Fruit fly (Drosophila melanogaster) whole organism, prepupa: Measurements from ENCODE around the gene cup.
A peak's percentile ranks its signal among the peaks of the same experiment; 100 is the strongest.

Experiments
- Blimp-1 ChIP-seq: fragments of 200-800 bp; sonication (Bioruptor generic); optimal IDR thresholded peaks from 3 replicates; lab custom pipeline; 2017; ENCODE audit warnings: missing biosample characterization, missing genetic modification characterization, mild to moderate bottlenecking, moderate library complexity, missing genetic modification reagents
- CG10631 ChIP-seq: fragments of 200-800 bp; sonication (Bioruptor generic); optimal IDR thresholded peaks from 2 replicates; lab custom pipeline; 2016; ENCODE audit warnings: missing biosample characterization, missing genetic modification characterization
- CG10669 ChIP-seq: fragments of 200-800 bp; sonication (Bioruptor generic); optimal IDR thresholded peaks from 3 replicates; lab custom pipeline; 2018; ENCODE audit warnings: missing biosample characterization, mild to moderate bottlenecking, missing genetic modification characterization, moderate library complexity
- CG11294 ChIP-seq: fragments of 200-800 bp; sonication (Bioruptor generic); IDR thresholded peaks from 2 replicates; pipeline ENCODE4 v1.3.6; 2022; ENCODE audit warnings: missing biosample characterization, missing genetic modification characterization
- CG11762 ChIP-seq: fragments of 200-800 bp; sonication (Bioruptor generic); optimal IDR thresholded peaks from 3 replicates; lab custom pipeline; 2016; ENCODE audit warnings: missing biosample characterization, missing genetic modification characterization; ENCODE audit not compliant: insufficient read depth
- CG1621 ChIP-seq: fragments of 200-800 bp; sonication (Bioruptor generic); optimal IDR thresholded peaks from 3 replicates; lab custom pipeline; 2018; ENCODE audit warnings: missing biosample characterization, mild to moderate bottlenecking, missing genetic modification characterization
- CG16779 ChIP-seq: fragments of 200-800 bp; sonication (Bioruptor generic); optimal IDR thresholded peaks from 3 replicates; lab custom pipeline; 2017; ENCODE audit warnings: missing biosample characterization, mild to moderate bottlenecking, missing genetic modification characterization
- CG3032 ChIP-seq: fragments of 200-800 bp; optimal IDR thresholded peaks from 2 replicates; lab custom pipeline; 2019; ENCODE audit warnings: missing biosample characterization, mild to moderate bottlenecking, missing genetic modification characterization, moderate library complexity
- CG31627 ChIP-seq: fragments of 200-800 bp; sonication (Bioruptor generic); optimal IDR thresholded peaks from 3 replicates; lab custom pipeline; 2016; ENCODE audit warnings: missing biosample characterization, missing genetic modification characterization
- CG32006 ChIP-seq: fragments of 200-800 bp; sonication (Bioruptor generic); optimal IDR thresholded peaks from 3 replicates; lab custom pipeline; 2017; ENCODE audit warnings: missing biosample characterization, mild to moderate bottlenecking, missing genetic modification characterization
- CG34406 ChIP-seq: fragments of 200-800 bp; sonication (Bioruptor generic); optimal IDR thresholded peaks from 3 replicates; lab custom pipeline; 2016; ENCODE audit warnings: missing biosample characterization, missing genetic modification characterization
- CG3919 ChIP-seq: fragments of 200-800 bp; sonication (Bioruptor generic); optimal IDR thresholded peaks from 3 replicates; lab custom pipeline; 2016; ENCODE audit warnings: missing biosample characterization, missing genetic modification characterization
- CG6163 ChIP-seq: fragments of 200-800 bp; sonication (Bioruptor generic); IDR thresholded peaks from 3 replicates; pipeline ENCODE4 v1.3.6; 2022; ENCODE audit warnings: missing biosample characterization, missing genetic modification characterization
- CG6276 ChIP-seq: fragments of 200-800 bp; sonication (Bioruptor generic); optimal IDR thresholded peaks from 2 replicates; lab custom pipeline; 2017; ENCODE audit warnings: missing biosample characterization, mild to moderate bottlenecking, missing genetic modification characterization
- CG6792 ChIP-seq: fragments of 200-800 bp; sonication (Bioruptor generic); optimal IDR thresholded peaks from 3 replicates; lab custom pipeline; 2016; ENCODE audit warnings: missing biosample characterization, missing genetic modification characterization
- CG6808 ChIP-seq: fragments of 200-800 bp; sonication (Bioruptor generic); optimal IDR thresholded peaks from 3 replicates; lab custom pipeline; 2017; ENCODE audit warnings: missing biosample characterization, missing genetic modification characterization, mild to moderate bottlenecking, moderate library complexity, missing genetic modification reagents
- CG6854 ChIP-seq: fragments of 200-800 bp; sonication (Bioruptor generic); optimal IDR thresholded peaks from 2 replicates; lab custom pipeline; 2017; ENCODE audit warnings: missing biosample characterization, mild to moderate bottlenecking, missing genetic modification characterization
- CG7368 ChIP-seq: fragments of 200-800 bp; sonication (Bioruptor generic); optimal IDR thresholded peaks from 3 replicates; lab custom pipeline; 2016; ENCODE audit warnings: missing biosample characterization, missing genetic modification characterization
- CG8119 ChIP-seq: fragments of 200-800 bp; sonication (Bioruptor generic); IDR thresholded peaks from 3 replicates; pipeline ENCODE4 v1.3.6; 2022; ENCODE audit warnings: missing biosample characterization, missing genetic modification characterization
- CG8632 ChIP-seq: fragments of 200-800 bp; sonication (Bioruptor generic); optimal IDR thresholded peaks from 3 replicates; lab custom pipeline; 2016; ENCODE audit warnings: missing biosample characterization, missing genetic modification characterization
- CG9139 ChIP-seq: fragments of 200-800 bp; sonication (Bioruptor generic); optimal IDR thresholded peaks from 3 replicates; lab custom pipeline; 2017; ENCODE audit warnings: missing biosample characterization, mild to moderate bottlenecking, missing genetic modification characterization
- Eip75B ChIP-seq: fragments of 200-800 bp; sonication (Bioruptor generic); optimal IDR thresholded peaks from 3 replicates; lab custom pipeline; 2016; ENCODE audit warnings: missing biosample characterization, missing genetic modification characterization
- Eip78C ChIP-seq: fragments of 200-800 bp; sonication (Bioruptor generic); peaks from one replicate; lab custom pipeline; 2016; ENCODE audit warnings: missing biosample characterization, missing genetic modification characterization
- Ets21C ChIP-seq: fragments of 200-800 bp; sonication (Bioruptor generic); optimal IDR thresholded peaks from 3 replicates; lab custom pipeline; 2016; ENCODE audit warnings: missing biosample characterization, missing genetic modification characterization
- Gug ChIP-seq: fragments of 200-800 bp; sonication (Bioruptor generic); IDR thresholded peaks from 2 replicates; pipeline ENCODE4 v1.3.6; 2022; ENCODE audit warnings: missing biosample characterization, missing genetic modification characterization
- Hr38 ChIP-seq: sonication (Bioruptor generic); optimal IDR thresholded peaks from 2 replicates; lab custom pipeline; 2016; ENCODE audit warnings: missing biosample characterization, missing genetic modification characterization
- Hr39 ChIP-seq: fragments of 200-800 bp; sonication (Bioruptor generic); optimal IDR thresholded peaks from 2 replicates; lab custom pipeline; 2016; ENCODE audit warnings: missing biosample characterization, missing genetic modification characterization
- Lpt ChIP-seq: fragments of 200-800 bp; sonication (Bioruptor generic); optimal IDR thresholded peaks from 3 replicates; lab custom pipeline; 2016; ENCODE audit warnings: missing biosample characterization, missing genetic modification characterization
- Met ChIP-seq: fragments of 200-800 bp; sonication (Bioruptor generic); optimal IDR thresholded peaks from 3 replicates; lab custom pipeline; 2016; ENCODE audit warnings: missing biosample characterization, missing genetic modification characterization
- OdsH ChIP-seq: fragments of 200-800 bp; sonication (Bioruptor generic); optimal IDR thresholded peaks from 3 replicates; lab custom pipeline; 2016; ENCODE audit warnings: missing biosample characterization, missing genetic modification characterization
- Sox102F ChIP-seq: fragments of 200-800 bp; sonication (Bioruptor generic); optimal IDR thresholded peaks from 2 replicates; lab custom pipeline; 2016; ENCODE audit warnings: missing biosample characterization, mild to moderate bottlenecking, missing genetic modification characterization
- Sox15 ChIP-seq: fragments of 200-800 bp; sonication (Bioruptor generic); optimal IDR thresholded peaks from 3 replicates; lab custom pipeline; 2016; ENCODE audit warnings: missing biosample characterization, missing genetic modification characterization
- achi ChIP-seq: fragments of 200-800 bp; sonication (Bioruptor generic); optimal IDR thresholded peaks from 3 replicates; lab custom pipeline; 2016; ENCODE audit warnings: missing biosample characterization, missing genetic modification characterization
- acj6 ChIP-seq: fragments of 200-800 bp; sonication (Bioruptor generic); optimal IDR thresholded peaks from 3 replicates; lab custom pipeline; 2016; ENCODE audit warnings: missing biosample characterization, missing genetic modification characterization
- cyc ChIP-seq: fragments of 200-800 bp; sonication (Bioruptor generic); optimal IDR thresholded peaks from 3 replicates; lab custom pipeline; 2016; ENCODE audit warnings: missing biosample characterization, missing genetic modification characterization
- dsx ChIP-seq: fragments of 200-800 bp; optimal IDR thresholded peaks from 3 replicates; lab custom pipeline; 2019; ENCODE audit warnings: missing biosample characterization, mild to moderate bottlenecking, missing genetic modification characterization, moderate library complexity; ENCODE audit not compliant: poor library complexity, severe bottlenecking
- esn ChIP-seq: fragments of 200-800 bp; sonication (Bioruptor generic); optimal IDR thresholded peaks from 2 replicates; lab custom pipeline; 2016; ENCODE audit warnings: missing biosample characterization, mild to moderate bottlenecking, missing genetic modification characterization, moderate library complexity
- fd59A ChIP-seq: fragments of 200-800 bp; sonication (Bioruptor generic); optimal IDR thresholded peaks from 2 replicates; lab custom pipeline; 2017; ENCODE audit warnings: missing biosample characterization, mild to moderate bottlenecking, missing genetic modification characterization, missing genetic modification reagents
- fkh ChIP-seq: fragments of 200-800 bp; sonication (Bioruptor generic); optimal IDR thresholded peaks from 3 replicates; lab custom pipeline; 2017; ENCODE audit warnings: missing biosample characterization, mild to moderate bottlenecking, missing genetic modification characterization, moderate library complexity
- lz ChIP-seq: fragments of 200-800 bp; sonication (Bioruptor generic); optimal IDR thresholded peaks from 3 replicates; lab custom pipeline; 2016; ENCODE audit warnings: missing biosample characterization, missing genetic modification characterization
- net ChIP-seq: fragments of 200-800 bp; sonication (Bioruptor generic); optimal IDR thresholded peaks from 3 replicates; lab custom pipeline; 2016; ENCODE audit warnings: missing biosample characterization, missing genetic modification characterization
- pdm3 ChIP-seq: fragments of 200-800 bp; sonication (Bioruptor generic); optimal IDR thresholded peaks from 3 replicates; lab custom pipeline; 2016; ENCODE audit warnings: missing biosample characterization, missing genetic modification characterization
- salr ChIP-seq, 2 experiments: fragments of 200-800 bp; sonication (Bioruptor generic); optimal IDR thresholded peaks; 3 replicates each; lab custom pipeline; 2016 to 2018; ENCODE audit warnings: missing biosample characterization in 2 of 2, missing genetic modification characterization in 2 of 2, mild to moderate bottlenecking in 1 of 2
- spab ChIP-seq: fragments of 200-800 bp; sonication (Bioruptor generic); optimal IDR thresholded peaks from 2 replicates; lab custom pipeline; 2017; ENCODE audit warnings: missing biosample characterization, mild to moderate bottlenecking, missing genetic modification characterization, missing genetic modification reagents
- topi ChIP-seq: fragments of 200-800 bp; sonication (Bioruptor generic); optimal IDR thresholded peaks from 3 replicates; lab custom pipeline; 2016; ENCODE audit warnings: missing biosample characterization, missing genetic modification characterization
- vri ChIP-seq: fragments of 200-800 bp; sonication (Bioruptor generic); optimal IDR thresholded peaks from 3 replicates; lab custom pipeline; 2016; ENCODE audit warnings: missing biosample characterization, mild to moderate bottlenecking, missing genetic modification characterization

Gene cup

DNA sequence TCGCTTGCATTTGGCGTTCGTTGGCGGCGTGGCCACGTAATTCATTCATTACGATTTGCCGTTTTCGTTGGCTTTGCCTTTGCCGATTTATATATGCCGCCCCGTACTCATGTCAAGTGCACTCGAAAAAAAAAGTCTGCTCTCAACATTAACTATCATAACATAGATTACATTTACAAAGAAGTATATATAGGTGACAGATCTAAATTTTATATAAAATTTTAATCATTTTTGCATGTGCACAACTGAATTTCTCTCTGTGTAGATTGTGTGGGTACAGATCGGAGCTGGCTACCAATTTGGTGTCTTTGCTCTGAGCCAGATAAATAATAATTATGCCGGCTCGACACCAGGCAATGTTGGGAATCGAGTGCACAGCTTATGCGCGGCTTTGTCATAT, 34.9 kb downstream of the cup start (continued):
- peak; percentile 72 for TF ChIP-seq topi (GFP tag; lab: Kevin White, UChicago)
- peak; percentile 68 for TF ChIP-seq Eip75B (GFP tag; lab: Kevin White, UChicago)
- peak; percentile 71 for TF ChIP-seq CG32006 (GFP tag; lab: Kevin White, UChicago)
- TF ChIP-seq Ets21C = peak; percentile 69
- TF ChIP-seq CG6163 = peak; percentile 88
- peak in 1 of 2 experiments; percentile 49 for TF ChIP-seq salr (GFP tag; optimal IDR thresholded peaks at IDR 0.05; lab: Kevin White, UChicago)
- peak; percentile 16 for TF ChIP-seq CG6808 (GFP tag; lab: Kevin White, UChicago)
- peak; percentile 79 for TF ChIP-seq Met (GFP tag; lab: Kevin White, UChicago)
- peak; percentile 74 for TF ChIP-seq lz (GFP tag; lab: Kevin White, UChicago)
- TF ChIP-seq Gug (GFP tag; lab: Robert Waterston, UW) = peak; percentile 75
- peak; percentile 51 for TF ChIP-seq CG6792
- TF ChIP-seq CG8119 (GFP tag; lab: Robert Waterston, UW) = peak; percentile 81
- no peak for TF ChIP-seq Hr38 (GFP tag; lab: Kevin White, UChicago)
- TF ChIP-seq cyc = peak; percentile 74
- peak; percentile 6 for TF ChIP-seq Sox15 (GFP tag; lab: Kevin White, UChicago)
- peak; percentile 62 for TF ChIP-seq CG11294 (GFP tag; lab: Robert Waterston, UW)
- peak; percentile 77 for TF ChIP-seq CG6276
- peak; percentile 21 for TF ChIP-seq fd59A (GFP tag; lab: Kevin White, UChicago)
- peak; percentile 75 for TF ChIP-seq CG31627
- peak; percentile 45 for TF ChIP-seq CG1621
- TF ChIP-seq achi (GFP tag; lab: Kevin White, UChicago) = peak; percentile 65
- TF ChIP-seq CG7368 (GFP tag; lab: Kevin White, UChicago) = peak; percentile 57

DNA sequence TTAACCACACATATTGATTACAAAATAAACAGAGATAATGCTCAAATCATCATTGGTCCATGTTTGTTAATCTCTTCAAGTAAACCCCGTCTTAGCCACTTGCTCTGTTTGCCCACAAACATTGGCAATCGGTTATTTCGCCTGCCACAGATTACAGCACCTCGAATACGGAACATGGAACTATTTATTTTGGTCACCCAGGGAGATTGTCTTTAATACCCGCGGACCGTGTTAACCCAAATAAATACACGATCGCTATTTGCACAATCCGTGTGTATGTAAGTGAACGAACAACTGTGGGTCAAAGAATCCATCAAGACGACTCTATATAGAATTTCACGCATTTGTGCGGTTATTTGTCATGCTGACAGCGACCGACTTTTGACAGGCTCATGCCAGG, 37.3 kb downstream of the cup start:
- TF ChIP-seq Sox102F (GFP tag; lab: Kevin White, UChicago) = no peak
- TF ChIP-seq CG8632 (GFP tag; lab: Kevin White, UChicago) = peak; percentile 11
- TF ChIP-seq CG31627 = no peak
- TF ChIP-seq CG8119 (GFP tag; lab: Robert Waterston, UW) = no peak
- TF ChIP-seq Lpt (GFP tag; lab: Kevin White, UChicago) = no peak
- TF ChIP-seq CG1621 = no peak
- peak; percentile 2 for TF ChIP-seq CG10631 (GFP tag; lab: Kevin White, UChicago)
- no peak for TF ChIP-seq dsx
- no peak for TF ChIP-seq CG6163
- TF ChIP-seq net (GFP tag; lab: Kevin White, UChicago) = no peak
- no peak for TF ChIP-seq cyc
- TF ChIP-seq esn (GFP tag; lab: Kevin White, UChicago) = no peak
- peak; percentile 90 for TF ChIP-seq fkh (GFP tag; lab: Kevin White, UChicago)
- TF ChIP-seq Hr38 (GFP tag; lab: Kevin White, UChicago) = no peak
- TF ChIP-seq Eip78C (GFP tag; lab: Kevin White, UChicago) = peak; percentile 36
- TF ChIP-seq Sox15 (GFP tag; lab: Kevin White, UChicago) = no peak
- TF ChIP-seq CG10669 = no peak
- no peak for TF ChIP-seq CG3032 (tag; lab: Kevin White, UChicago)
- no peak for TF ChIP-seq vri (GFP tag; lab: Kevin White, UChicago)
- no peak for TF ChIP-seq Blimp-1 (GFP tag; lab: Kevin White, UChicago)
- no peak for TF ChIP-seq CG16779 (tag; lab: Kevin White, UChicago)
- no peak for TF ChIP-seq CG6792
- TF ChIP-seq, all 60 proteins: peak for 4

DNA sequence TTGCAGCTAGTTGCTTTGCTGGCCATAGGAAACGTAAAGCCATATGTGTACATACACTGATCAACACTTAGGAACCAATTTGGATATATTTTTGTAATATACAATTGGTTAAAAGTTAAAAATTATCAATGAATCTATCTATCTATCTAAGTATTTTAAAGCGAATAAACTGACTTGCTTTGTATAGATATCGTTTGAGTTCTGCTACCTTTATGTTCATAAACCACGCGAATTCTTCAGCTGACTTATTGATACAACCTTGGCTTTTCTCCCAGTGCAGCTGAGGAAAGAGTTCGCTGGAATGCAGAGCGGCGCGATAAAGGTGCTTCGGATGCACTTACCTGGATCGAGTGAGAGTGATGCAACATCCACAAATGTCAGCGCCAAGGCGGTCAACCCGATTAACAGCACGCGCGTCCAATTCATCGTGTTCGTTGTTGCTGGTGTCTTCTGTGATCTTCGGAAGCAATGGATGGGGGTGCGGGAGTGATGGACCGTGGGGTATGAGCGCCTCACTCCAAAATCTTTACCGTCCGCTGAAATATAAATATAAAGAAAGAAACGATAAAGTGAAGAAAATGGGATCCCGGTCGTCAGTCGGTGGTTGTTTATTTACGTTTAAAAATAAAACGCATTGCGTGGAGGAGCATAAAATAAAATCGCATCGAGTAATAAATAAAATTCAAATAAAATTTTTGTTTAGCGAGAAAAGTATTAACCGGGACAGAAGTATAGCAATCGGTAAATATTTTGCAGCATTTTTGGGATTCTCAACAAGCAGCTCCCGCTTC, 38.1 kb downstream of the cup start:
- TF ChIP-seq Hr39 (GFP tag; lab: Kevin White, UChicago) (peak; percentile 26), pdm3 (GFP tag; lab: Kevin White, UChicago) (peak; percentile 3), Met (GFP tag; lab: Kevin White, UChicago) (peak; percentile 40), CG34406 (GFP tag; lab: Kevin White, UChicago) (peak; percentile 5), CG8119 (GFP tag; lab: Robert Waterston, UW) (no peak), CG9139 (GFP tag; lab: Kevin White, UChicago) (no peak), acj6 (GFP tag; lab: Kevin White, UChicago) (peak; percentile 38), Sox102F (GFP tag; lab: Kevin White, UChicago) (no peak), CG16779 (tag; lab: Kevin White, UChicago) (no peak), CG10631 (GFP tag; lab: Kevin White, UChicago) (peak; percentile 1), lz (GFP tag; lab: Kevin White, UChicago) (no peak), OdsH (peak; percentile 29), spab (GFP tag; lab: Kevin White, UChicago) (peak; percentile 18), Sox15 (GFP tag; lab: Kevin White, UChicago) (peak; percentile 21), CG8632 (GFP tag; lab: Kevin White, UChicago) (peak; percentile 6), CG6854 (GFP tag; lab: Kevin White, UChicago) (no peak), dsx (peak; percentile 20), CG3919 (GFP tag; lab: Kevin White, UChicago) (peak; percentile 48), CG11762 (GFP tag; lab: Kevin White, UChicago) (no peak), CG3032 (tag; lab: Kevin White, UChicago) (peak; percentile 15)
